Worm (Caenorhabditis elegans) whole organism, young adult: Measurements from ENCODE around the gene F25E5.1.

Experiments
- F55B11.4 ChIP-seq: sonication (generic microtip); optimal IDR thresholded peaks from 2 replicates; lab custom pipeline; 2016; ENCODE audit warnings: missing compliant biosample characterization, missing genetic modification characterization, borderline replicate concordance; ENCODE audit not compliant: insufficient read depth
- hrde-1 ChIP-seq: sonication (generic microtip); optimal IDR thresholded peaks from 2 replicates; lab custom pipeline; 2016; ENCODE audit warnings: missing genetic modification characterization, mild to moderate bottlenecking, missing compliant biosample characterization, moderate library complexity, missing genotype, missing genetic modification reagents, borderline replicate concordance
- madf-6 ChIP-seq: fragments of 200-800 bp; sonication (Bioruptor generic); IDR thresholded peaks from 2 replicates; pipeline ENCODE4 v1.3.6; 2022; ENCODE audit warnings: missing genetic modification reagents, missing genetic modification characterization, missing compliant biosample characterization
- snpc-4 ChIP-seq, 5 experiments: fragments of 150-350 bp in 1 of 5; sonication (generic microtip) in 4 of 5; optimal IDR thresholded peaks; 2 replicates each; lab custom pipeline; 2014 to 2018; ENCODE audit warnings: missing genetic modification characterization in 5 of 5, missing biosample characterization in 3 of 5, antibody characterized with exemption in 2 of 5, mild to moderate bottlenecking in 2 of 5, missing compliant biosample characterization in 2 of 5, missing genotype in 2 of 5, moderate library complexity in 2 of 5, missing genetic modification reagents in 1 of 5

ce11 chrV:7432441-7433146, 33.1 kb upstream of the F25E5.1 start:
- TF ChIP-seq hrde-1 (tag; lab: Kevin White, UChicago) (no peak), snpc-4 (GFP tag; optimal IDR thresholded peaks at IDR 0.05; lab: Kevin White, UChicago) (no peak), snpc-4 (tag; optimal IDR thresholded peaks at IDR 0.05; lab: Kevin White, UChicago) (no peak), F55B11.4 (tag; lab: Kevin White, UChicago) (no peak), madf-6 (GFP tag; lab: Robert Waterston, UW) (peak; percentile 22; the same call in 1 of the 2 replicates)
